Worm (Caenorhabditis elegans) whole organism, late embryonic: ENCODE results near the gene T07A9.14.

Experiments
- C38D4.7 ChIP-seq: fragments of 200-800 bp; sonication (Bioruptor generic); optimal IDR thresholded peaks from 2 replicates; lab custom pipeline; 2018; ENCODE audit warnings: mild to moderate bottlenecking, missing genetic modification characterization, moderate library complexity, missing compliant biosample characterization
- F13H6.1 ChIP-seq: sonication (generic microtip); optimal IDR thresholded peaks from 2 replicates; lab custom pipeline; 2016; ENCODE audit warnings: missing genetic modification characterization, missing compliant biosample characterization
- K02D7.2 ChIP-seq: sonication (generic microtip); optimal IDR thresholded peaks from 2 replicates; lab custom pipeline; 2017; ENCODE audit warnings: mild to moderate bottlenecking, missing genetic modification characterization, missing compliant biosample characterization
- Y22D7AL.16 ChIP-seq: sonication (generic microtip); optimal IDR thresholded peaks from 2 replicates; lab custom pipeline; 2016; ENCODE audit warnings: missing genetic modification characterization, missing compliant biosample characterization
- ahr-1 ChIP-seq: sonication (generic microtip); optimal IDR thresholded peaks from 2 replicates; lab custom pipeline; 2016; ENCODE audit warnings: missing genetic modification characterization, missing compliant biosample characterization
- ama-1 ChIP-seq: fragments of 150-350 bp; optimal IDR thresholded peaks from 2 replicates; lab custom pipeline; 2014
- ceh-14 ChIP-seq: sonication (generic microtip); optimal IDR thresholded peaks from 2 replicates; lab custom pipeline; 2016; ENCODE audit warnings: missing genotype, missing genetic modification characterization, missing compliant biosample characterization
- ceh-18 ChIP-seq: sonication (generic microtip); optimal IDR thresholded peaks from 2 replicates; lab custom pipeline; 2016; ENCODE audit warnings: missing genetic modification characterization, missing compliant biosample characterization
- ceh-22 ChIP-seq: sonication (generic microtip); optimal IDR thresholded peaks from 2 replicates; lab custom pipeline; 2017; ENCODE audit warnings: missing biosample characterization, missing genetic modification characterization
- ceh-31 ChIP-seq: sonication (generic microtip); optimal IDR thresholded peaks from 2 replicates; lab custom pipeline; 2016; ENCODE audit warnings: missing genetic modification characterization, missing compliant biosample characterization
- ceh-34 ChIP-seq: sonication (generic microtip); optimal IDR thresholded peaks from 2 replicates; lab custom pipeline; 2016; ENCODE audit warnings: mild to moderate bottlenecking, missing genetic modification characterization, missing compliant biosample characterization
- che-1 ChIP-seq: sonication (generic microtip); optimal IDR thresholded peaks from 2 replicates; lab custom pipeline; 2016; ENCODE audit warnings: mild to moderate bottlenecking, missing genetic modification characterization, missing compliant biosample characterization
- dmd-4 ChIP-seq: sonication (generic microtip); optimal IDR thresholded peaks from 2 replicates; lab custom pipeline; 2016; ENCODE audit warnings: borderline replicate concordance, missing genetic modification characterization, missing compliant biosample characterization
- elt-2 ChIP-seq: sonication (generic microtip); optimal IDR thresholded peaks from 2 replicates; lab custom pipeline; 2016; ENCODE audit warnings: missing genetic modification reagents, missing genetic modification characterization, missing compliant biosample characterization
- ets-4 ChIP-seq: sonication (generic microtip); optimal IDR thresholded peaks from 2 replicates; lab custom pipeline; 2016; ENCODE audit warnings: missing genetic modification characterization, missing compliant biosample characterization
- eyg-1 ChIP-seq: sonication (generic microtip); optimal IDR thresholded peaks from 2 replicates; lab custom pipeline; 2016; ENCODE audit warnings: missing genotype, missing genetic modification characterization, missing compliant biosample characterization
- fkh-6 ChIP-seq: sonication (generic microtip); optimal IDR thresholded peaks from 2 replicates; lab custom pipeline; 2016; ENCODE audit warnings: missing genetic modification characterization, missing compliant biosample characterization
- hlh-15 ChIP-seq: sonication (generic microtip); optimal IDR thresholded peaks from 2 replicates; lab custom pipeline; 2016; ENCODE audit warnings: missing genetic modification characterization, missing compliant biosample characterization
- hlh-6 ChIP-seq: sonication (generic microtip); optimal IDR thresholded peaks from 2 replicates; lab custom pipeline; 2016; ENCODE audit warnings: missing genotype, missing genetic modification characterization, missing compliant biosample characterization
- lim-6 ChIP-seq: sonication (generic microtip); optimal IDR thresholded peaks from 2 replicates; lab custom pipeline; 2016; ENCODE audit warnings: missing genetic modification characterization, missing compliant biosample characterization
- mec-3 ChIP-seq: sonication (generic microtip); optimal IDR thresholded peaks from 2 replicates; lab custom pipeline; 2016; ENCODE audit warnings: borderline replicate concordance, missing genetic modification characterization, missing compliant biosample characterization
- nfya-1 ChIP-seq: sonication (generic microtip); optimal IDR thresholded peaks from 2 replicates; lab custom pipeline; 2017; ENCODE audit warnings: missing genetic modification characterization, mild to moderate bottlenecking, missing compliant biosample characterization, antibody characterized with exemption, moderate library complexity
- nhr-11 ChIP-seq: fragments of 150-350 bp; optimal IDR thresholded peaks from 2 replicates; lab custom pipeline; 2014; ENCODE audit warnings: missing biosample characterization, missing genetic modification characterization
- odd-2 ChIP-seq: sonication (generic microtip); optimal IDR thresholded peaks from 2 replicates; lab custom pipeline; 2017; ENCODE audit warnings: antibody characterized with exemption, mild to moderate bottlenecking, missing genetic modification characterization, missing compliant biosample characterization
- pag-3 ChIP-seq: sonication (generic microtip); optimal IDR thresholded peaks from 2 replicates; lab custom pipeline; 2016; ENCODE audit warnings: missing compliant biosample characterization, missing genetic modification characterization, borderline replicate concordance
- pat-9 ChIP-seq: fragments of 200-800 bp; sonication (Bioruptor generic); optimal IDR thresholded peaks from 2 replicates; lab custom pipeline; 2018; ENCODE audit warnings: mild to moderate bottlenecking, missing genetic modification characterization, moderate library complexity, missing compliant biosample characterization
- pros-1 ChIP-seq: fragments of 150-350 bp; optimal IDR thresholded peaks from 2 replicates; lab custom pipeline; 2014; ENCODE audit warnings: missing biosample characterization, missing genetic modification reagents, missing genetic modification characterization
- ref-2 ChIP-seq: sonication (generic microtip); optimal IDR thresholded peaks from 2 replicates; lab custom pipeline; 2016; ENCODE audit warnings: missing genetic modification characterization, missing compliant biosample characterization
- rnt-1 ChIP-seq: sonication (generic microtip); optimal IDR thresholded peaks from 2 replicates; lab custom pipeline; 2016; ENCODE audit warnings: missing genetic modification characterization, missing compliant biosample characterization
- sdc-2 ChIP-seq: sonication (generic microtip); optimal IDR thresholded peaks from 2 replicates; lab custom pipeline; 2016; ENCODE audit warnings: missing genotype, missing genetic modification characterization, missing compliant biosample characterization
- sox-2 ChIP-seq: fragments of 200-800 bp; sonication (Bioruptor generic); IDR thresholded peaks from 2 replicates; pipeline ENCODE4 v1.3.6; 2022; ENCODE audit warnings: missing genetic modification reagents, missing genetic modification characterization, missing compliant biosample characterization
- syd-9 ChIP-seq: sonication (generic microtip); optimal IDR thresholded peaks from 2 replicates; lab custom pipeline; 2016; ENCODE audit warnings: mild to moderate bottlenecking, missing genetic modification characterization, moderate library complexity, missing compliant biosample characterization
- tbx-2 ChIP-seq: sonication (generic microtip); optimal IDR thresholded peaks from 2 replicates; lab custom pipeline; 2016; ENCODE audit warnings: missing genetic modification characterization, missing compliant biosample characterization
- tbx-7 ChIP-seq: sonication (generic microtip); optimal IDR thresholded peaks from 2 replicates; lab custom pipeline; 2016; ENCODE audit warnings: missing genotype, missing genetic modification characterization, missing compliant biosample characterization
- ttx-3 ChIP-seq: sonication (generic microtip); optimal IDR thresholded peaks from 2 replicates; lab custom pipeline; 2016; ENCODE audit warnings: missing genetic modification reagents, missing genetic modification characterization, missing compliant biosample characterization
- unc-42 ChIP-seq: sonication (generic microtip); optimal IDR thresholded peaks from 2 replicates; lab custom pipeline; 2016; ENCODE audit warnings: missing genotype, missing genetic modification characterization, missing compliant biosample characterization
- unc-55 ChIP-seq: sonication (generic microtip); optimal IDR thresholded peaks from 2 replicates; lab custom pipeline; 2017; ENCODE audit warnings: missing biosample characterization, missing genetic modification reagents, missing genetic modification characterization
- zip-5 ChIP-seq: sonication (generic microtip); optimal IDR thresholded peaks from 2 replicates; lab custom pipeline; 2016; ENCODE audit warnings: missing genetic modification characterization, missing compliant biosample characterization

Gene T07A9.14

DNA sequence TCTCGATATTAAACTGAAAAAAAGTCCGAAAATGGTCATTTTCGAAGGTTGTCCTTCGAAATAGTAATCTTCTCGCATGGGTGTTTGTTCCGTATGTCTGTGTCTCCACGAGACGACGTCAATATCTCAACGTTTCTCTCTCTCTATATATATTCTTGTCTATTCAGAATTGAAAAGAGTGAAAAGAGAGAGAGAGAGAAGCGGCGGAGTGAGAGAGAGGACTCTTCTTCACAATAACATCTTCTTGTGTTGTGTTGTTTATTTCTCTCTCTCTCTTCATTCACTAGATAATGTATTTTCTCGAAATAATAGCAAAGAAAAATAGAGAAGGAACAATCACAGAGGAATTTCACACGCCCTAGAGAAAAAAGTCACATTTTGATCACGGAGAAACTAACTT, 20.1 kb upstream of the T07A9.14 start:
- TF ChIP-seq unc-55 (GFP tag; lab: Kevin White, UChicago) (peak; percentile 73), sox-2 (no peak), ttx-3 (tag; lab: Kevin White, UChicago) (no peak), Y22D7AL.16 (tag; lab: Kevin White, UChicago) (no peak), lim-6 (no peak), tbx-2 (tag; lab: Kevin White, UChicago) (peak; percentile 18), nhr-11 (tag; lab: Kevin White, UChicago) (no peak), nfya-1 (tag; lab: Kevin White, UChicago) (peak; percentile 27), syd-9 (no peak), pag-3 (tag; lab: Kevin White, UChicago) (no peak), fkh-6 (tag; lab: Kevin White, UChicago) (no peak), ceh-31 (tag; lab: Kevin White, UChicago) (peak; percentile 60), unc-42 (tag; lab: Kevin White, UChicago) (peak; percentile 53), ama-1 (lab: Kevin White, UChicago) (no peak), ahr-1 (tag; lab: Kevin White, UChicago) (no peak), sdc-2 (tag; lab: Kevin White, UChicago) (no peak), F13H6.1 (tag; lab: Kevin White, UChicago) (no peak), K02D7.2 (tag; lab: Kevin White, UChicago) (no peak), ref-2 (tag; lab: Kevin White, UChicago) (no peak), elt-2 (tag; lab: Kevin White, UChicago) (no peak), rnt-1 (tag; lab: Kevin White, UChicago) (no peak), mec-3 (tag; lab: Kevin White, UChicago) (no peak), ceh-34 (tag; lab: Kevin White, UChicago) (no peak), C38D4.7 (GFP tag; lab: Kevin White, UChicago) (no peak), pros-1 (no peak), pat-9 (tag; lab: Kevin White, UChicago) (no peak), ceh-14 (tag; lab: Kevin White, UChicago) (no peak), ceh-22 (tag; lab: Kevin White, UChicago) (no peak), hlh-6 (tag; lab: Kevin White, UChicago) (no peak), odd-2 (tag; lab: Kevin White, UChicago) (no peak), ceh-18 (tag; lab: Kevin White, UChicago) (peak; percentile 6), dmd-4 (tag; lab: Kevin White, UChicago) (no peak), che-1 (tag; lab: Kevin White, UChicago) (no peak), tbx-7 (tag; lab: Kevin White, UChicago) (no peak)

DNA sequence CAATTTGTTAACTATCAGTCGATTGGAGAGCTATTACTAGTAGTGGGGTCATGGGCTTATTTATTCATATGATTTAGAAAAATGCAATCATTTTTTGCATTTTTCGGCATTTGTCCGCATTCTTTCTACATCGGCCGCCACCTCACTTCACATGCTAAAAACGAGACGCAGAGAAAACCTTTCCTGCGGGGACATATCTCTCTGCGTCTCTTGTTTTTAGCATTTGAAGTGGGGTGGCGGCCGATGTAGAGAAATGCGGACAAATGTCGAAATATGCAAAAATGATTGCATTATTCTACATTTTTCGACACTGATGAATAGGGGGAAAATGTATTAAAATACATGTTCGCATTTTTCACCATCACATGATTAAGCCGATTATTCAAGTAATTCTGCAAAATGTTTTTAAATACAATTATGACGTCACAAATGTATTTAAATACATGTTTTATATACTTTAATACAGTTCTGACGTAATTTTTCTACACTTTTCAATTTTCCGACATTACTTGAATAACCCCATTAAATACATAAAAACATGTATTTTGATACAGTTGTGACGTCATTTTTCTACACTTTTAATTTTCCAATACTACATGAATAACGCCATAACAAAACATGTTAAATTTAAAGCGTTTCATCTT, 14.2 kb upstream of the T07A9.14 start:
- no peak for TF ChIP-seq eyg-1 (tag; lab: Kevin White, UChicago)
- peak; percentile 33 for TF ChIP-seq ceh-31 (tag; lab: Kevin White, UChicago)
- no peak for TF ChIP-seq mec-3 (tag; lab: Kevin White, UChicago)
- TF ChIP-seq zip-5 (tag; lab: Kevin White, UChicago): no peak

DNA sequence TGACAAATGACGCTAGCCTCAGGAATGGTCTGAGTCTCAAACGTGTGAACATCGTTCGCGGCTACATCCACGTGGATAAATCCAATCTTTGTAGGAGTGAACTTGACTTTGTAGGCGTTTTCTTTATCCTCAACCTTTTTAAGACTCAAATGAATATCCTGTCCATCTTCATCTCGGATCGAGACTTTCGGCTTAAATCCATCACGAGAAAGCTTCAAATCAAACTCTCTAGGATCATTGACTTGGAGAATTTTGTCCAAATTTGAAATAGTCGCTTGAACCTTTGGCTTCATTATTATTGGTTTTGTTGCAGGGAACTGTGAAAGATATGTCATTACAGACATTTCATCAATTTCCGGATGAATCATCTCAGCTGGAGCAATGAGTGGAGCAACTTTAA, 12.5 kb upstream of the T07A9.14 start:
- TF ChIP-seq C38D4.7 (GFP tag; lab: Kevin White, UChicago) (no peak), ets-4 (tag; lab: Kevin White, UChicago) (no peak), tbx-7 (tag; lab: Kevin White, UChicago) (no peak), hlh-15 (no peak)
